Fruit fly (Drosophila melanogaster): ENCODE measurements around the gene DIP-epsilon.

Gene DIP-epsilon

dm6 chr2L:6455032-6455954 is 44.2 kb upstream of the DIP-epsilon start, which contains the start of gene retm (continued):
- TF ChIP-seq B-H2 (GFP tag; optimal IDR thresholded peaks at IDR 0.05) (no peak), Dref (GFP tag; IDR thresholded peaks at IDR 0.05) (no peak), BtbVII (GFP tag; optimal IDR thresholded peaks at IDR 0.05) (no peak), CG10147 (GFP tag; optimal IDR thresholded peaks at IDR 0.05) (no peak), lov (optimal IDR thresholded peaks at IDR 0.05) (peak; percentile 22), lov (GFP tag; IDR thresholded peaks at IDR 0.05) (no peak), luna (GFP tag; optimal IDR thresholded peaks at IDR 0.05) (no peak), bsh (GFP tag; optimal IDR thresholded peaks at IDR 0.05) (no peak), twi (tag; optimal IDR thresholded peaks at IDR 0.05) (no peak), bcd (GFP tag; optimal IDR thresholded peaks at IDR 0.05) (no peak), CG12236 (GFP tag; optimal IDR thresholded peaks at IDR 0.05) (no peak), Nf-YC (tag; optimal IDR thresholded peaks at IDR 0.05) (peak; percentile 88), nerfin-1 (tag; optimal IDR thresholded peaks at IDR 0.05) (peak; percentile 48), tll (GFP tag; optimal IDR thresholded peaks at IDR 0.05) (no peak), pita (GFP tag; optimal IDR thresholded peaks at IDR 0.05) (no peak), Mes4 (GFP tag; optimal IDR thresholded peaks at IDR 0.05) (no peak), p53 (GFP tag; optimal IDR thresholded peaks at IDR 0.05) (no peak), yki (optimal IDR thresholded peaks at IDR 0.05) (no peak), CG7928 (GFP tag; optimal IDR thresholded peaks at IDR 0.05) (no peak), CG9727 (GFP tag; optimal IDR thresholded peaks at IDR 0.05) (no peak), CG31365 (tag; optimal IDR thresholded peaks at IDR 0.05) (no peak), ase (GFP tag; IDR thresholded peaks at IDR 0.05) (no peak), kni (GFP tag; optimal IDR thresholded peaks at IDR 0.05) (peak; percentile 28), run (tag; optimal IDR thresholded peaks at IDR 0.05) (no peak), CG34422 (GFP tag; IDR thresholded peaks at IDR 0.05) (no peak), CG5180 (GFP tag; optimal IDR thresholded peaks at IDR 0.05) (peak; percentile 72), ranshi (GFP tag; IDR thresholded peaks at IDR 0.05) (no peak), CG14965 (GFP tag; optimal IDR thresholded peaks at IDR 0.05; ENCODE audit: borderline replicate concordance) (no peak), aop (GFP tag; IDR thresholded peaks at IDR 0.05) (no peak), CG8290 (GFP tag; optimal IDR thresholded peaks at IDR 0.05) (no peak), CG8290 (tag; optimal IDR thresholded peaks at IDR 0.05) (peak in 1 of 2 experiments; percentile 33), cwo (GFP tag; optimal IDR thresholded peaks at IDR 0.05) (no peak), CG8478 (optimal IDR thresholded peaks at IDR 0.05) (no peak), CG18476 (GFP tag; optimal IDR thresholded peaks at IDR 0.05) (no peak), fd96Cb (tag; optimal IDR thresholded peaks at IDR 0.05) (no peak), bab2 (GFP tag; optimal IDR thresholded peaks at IDR 0.05) (no peak), nau (GFP tag; optimal IDR thresholded peaks at IDR 0.05) (no peak), CG12659 (GFP tag; optimal IDR thresholded peaks at IDR 0.05) (no peak), ato (GFP tag; IDR thresholded peaks at IDR 0.05; ENCODE audit: partially characterized antibody) (no peak), fu2 (GFP tag; optimal IDR thresholded peaks at IDR 0.05) (no peak), ems (GFP tag; optimal IDR thresholded peaks at IDR 0.05) (no peak), Sry-β (GFP tag; optimal IDR thresholded peaks at IDR 0.05) (no peak), CG7271 (tag; optimal IDR thresholded peaks at IDR 0.05) (peak; percentile 20), mam (GFP tag; optimal IDR thresholded peaks at IDR 0.05) (no peak), vnd (GFP tag; IDR thresholded peaks at IDR 0.05; ENCODE audit: partially characterized antibody) (no peak), Hey (tag; optimal IDR thresholded peaks at IDR 0.05) (no peak), disco-r (GFP tag; optimal IDR thresholded peaks at IDR 0.05) (no peak), lmd (GFP tag; IDR thresholded peaks at IDR 0.05) (no peak), CG2678 (tag; optimal IDR thresholded peaks at IDR 0.05) (peak; percentile 19), cg (GFP tag; optimal IDR thresholded peaks at IDR 0.05) (peak; percentile 90)
